Worm (Caenorhabditis elegans) whole organism, L4 larva: Measurements from ENCODE around the gene cyn-16.

ENCODE experiments used
- daf-12 ChIP-seq: fragments of 150-350 bp; optimal IDR thresholded peaks from 2 replicates; lab custom pipeline; 2014; ENCODE audit warnings: missing biosample characterization, missing genetic modification reagents, missing genetic modification characterization
- dpl-1 ChIP-seq: fragments of 150-350 bp; optimal IDR thresholded peaks from 2 replicates; lab custom pipeline; 2014; ENCODE audit warnings: missing biosample characterization, missing genetic modification reagents, missing genetic modification characterization
- lin-13 ChIP-seq: fragments of 150-350 bp; optimal IDR thresholded peaks from 2 replicates; lab custom pipeline; 2014; ENCODE audit warnings: missing biosample characterization, missing genetic modification reagents, missing genetic modification characterization
- set-16 ChIP-seq: fragments of 200-800 bp; sonication (Bioruptor generic); IDR thresholded peaks from 2 replicates; pipeline ENCODE4 v1.3.6; 2022; ENCODE audit warnings: missing genetic modification reagents, missing genetic modification characterization, missing compliant biosample characterization
- ztf-11 ChIP-seq: fragments of 150-350 bp; optimal IDR thresholded peaks from 2 replicates; lab custom pipeline; 2014; ENCODE audit warnings: missing biosample characterization, missing genetic modification characterization

DNA sequence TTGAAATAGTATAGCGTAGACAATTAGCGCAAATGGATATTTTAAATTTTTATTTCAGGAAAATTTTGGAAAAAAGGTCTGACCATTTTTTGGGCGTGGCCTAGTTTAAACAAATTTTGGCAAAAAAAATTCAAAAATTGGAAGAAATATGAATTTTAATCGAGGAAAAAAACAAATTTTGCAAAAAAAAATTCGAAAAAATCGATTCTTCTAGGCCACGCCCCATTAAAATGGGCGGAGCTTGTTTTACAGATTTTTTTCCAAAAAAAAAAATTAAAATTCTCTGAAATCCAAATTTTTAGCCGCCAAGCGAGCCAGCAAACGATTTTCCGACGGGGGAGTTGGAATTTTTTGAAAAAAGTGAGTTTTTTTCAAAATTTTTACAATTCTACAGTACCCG, 12.7 kb upstream of the cyn-16 start, which contains the start of gene nadk-2:
- no peak for TF ChIP-seq daf-12 (tag; lab: Kevin White, UChicago)
- TF ChIP-seq dpl-1 (GFP tag; lab: Kevin White, UChicago), result no peak
- no peak for TF ChIP-seq ztf-11 (tag; lab: Kevin White, UChicago)
- TF ChIP-seq set-16 (GFP tag; lab: Robert Waterston, UW), result no peak
- TF ChIP-seq lin-13 (GFP tag; lab: Kevin White, UChicago), result no peak
